Worm (Caenorhabditis elegans): Measurements from ENCODE around the gene snpc-3.1.

The snpc-3.1 gene

ce11 chrIV:5514789-5515188 lies 28.7 kb upstream of the snpc-3.1 start:
- TF ChIP-seq nhr-179 (tag; optimal IDR thresholded peaks at IDR 0.05) = no peak
- TF ChIP-seq ets-4 (GFP tag; optimal IDR thresholded peaks at IDR 0.05) = no peak
- TF ChIP-seq B0019.2 (GFP tag; conservative IDR thresholded peaks at IDR 0.05) = no peak
- TF ChIP-seq pbrm-1 (GFP tag; IDR thresholded peaks at IDR 0.05) = no peak
- TF ChIP-seq ztf-6 (GFP tag; IDR thresholded peaks at IDR 0.05) = no peak
- no peak for TF ChIP-seq B0035.1 (tag; optimal IDR thresholded peaks at IDR 0.05)

- no peak for TF ChIP-seq lir-1 (GFP tag; conservative IDR thresholded peaks at IDR 0.05)
Observed at ce11 chrIV:5507754-5508153, 21.7 kb upstream of the snpc-3.1 start.

- no peak for TF ChIP-seq mel-28 (tag; optimal IDR thresholded peaks at IDR 0.05; ENCODE audit: borderline replicate concordance)
- TF ChIP-seq unc-130 (GFP tag; optimal IDR thresholded peaks at IDR 0.05) = no peak
- no peak for TF ChIP-seq F33H1.4 (GFP tag; IDR thresholded peaks at IDR 0.05)
- no peak for TF ChIP-seq F52B5.7 (tag; optimal IDR thresholded peaks at IDR 0.05)
- TF ChIP-seq hmg-1.2 (GFP tag; IDR thresholded peaks at IDR 0.05) = no peak
- no peak for TF ChIP-seq rcor-1 (GFP tag; IDR thresholded peaks at IDR 0.05)
- TF ChIP-seq B0261.1 (tag; optimal IDR thresholded peaks at IDR 0.05) = no peak
- no peak for TF ChIP-seq rec-8 (tag; optimal IDR thresholded peaks at IDR 0.05)
- TF ChIP-seq ceh-100 (GFP tag; IDR thresholded peaks at IDR 0.05) = no peak
- no peak for TF ChIP-seq mes-4 (tag; optimal IDR thresholded peaks at IDR 0.05)
- no peak for TF ChIP-seq hmg-20 (GFP tag; IDR thresholded peaks at IDR 0.05)
- no peak for TF ChIP-seq ceh-79 (tag; optimal IDR thresholded peaks at IDR 0.05)
- no peak for TF ChIP-seq ztf-6 (GFP tag; IDR thresholded peaks at IDR 0.05)
- no peak for TF ChIP-seq hlh-26 (GFP tag; conservative IDR thresholded peaks at IDR 0.05)
- no peak for TF ChIP-seq gei-17 (GFP tag; optimal IDR thresholded peaks at IDR 0.05)
- no peak for TF ChIP-seq Y67H2A.10 (GFP tag; conservative IDR thresholded peaks at IDR 0.05)
- no peak for TF ChIP-seq F57A8.1 (GFP tag; optimal IDR thresholded peaks at IDR 0.05)
- no peak for TF ChIP-seq nfya-2 (GFP tag; IDR thresholded peaks at IDR 0.05)
- TF ChIP-seq bed-1 (GFP tag; IDR thresholded peaks at IDR 0.05) = no peak
- TF ChIP-seq B0035.1 (tag; optimal IDR thresholded peaks at IDR 0.05) = no peak
Observed at ce11 chrIV:5506642-5507041, 20.6 kb upstream of the snpc-3.1 start.

ce11 chrIV:5502610-5503009 lies 16.6 kb upstream of the snpc-3.1 start:
- TF ChIP-seq Y67H2A.10 (GFP tag; conservative IDR thresholded peaks at IDR 0.05) (no peak), ceh-58 (GFP tag; IDR thresholded peaks at IDR 0.05) (no peak), let-526 (GFP tag; IDR thresholded peaks at IDR 0.05) (no peak), lag-1 (GFP tag; IDR thresholded peaks at IDR 0.05) (no peak), aptf-3 (GFP tag; IDR thresholded peaks at IDR 0.05) (no peak), unc-130 (GFP tag; optimal IDR thresholded peaks at IDR 0.05) (no peak), nfyb-1 (GFP tag; IDR thresholded peaks at IDR 0.05) (no peak), lir-1 (GFP tag; conservative IDR thresholded peaks at IDR 0.05) (no peak)

- TF ChIP-seq hrde-1 (tag; optimal IDR thresholded peaks at IDR 0.05; ENCODE audit: borderline replicate concordance) (no peak), hlh-26 (GFP tag; conservative IDR thresholded peaks at IDR 0.05) (no peak), snpc-1.3 (tag; optimal IDR thresholded peaks at IDR 0.05; ENCODE audit: insufficient read depth) (no peak), nhr-90 (tag; optimal IDR thresholded peaks at IDR 0.05) (no peak), egl-44 (GFP tag; IDR thresholded peaks at IDR 0.05) (no peak), dox-1 (GFP tag; IDR thresholded peaks at IDR 0.05) (no peak), D2030.7 (GFP tag; IDR thresholded peaks at IDR 0.05) (no peak)
Observed at ce11 chrIV:5501414-5501813, 15.4 kb upstream of the snpc-3.1 start.
